Fruit fly (Drosophila melanogaster): ENCODE measurements around the gene CG17931.

CG17931 gene

DNA sequence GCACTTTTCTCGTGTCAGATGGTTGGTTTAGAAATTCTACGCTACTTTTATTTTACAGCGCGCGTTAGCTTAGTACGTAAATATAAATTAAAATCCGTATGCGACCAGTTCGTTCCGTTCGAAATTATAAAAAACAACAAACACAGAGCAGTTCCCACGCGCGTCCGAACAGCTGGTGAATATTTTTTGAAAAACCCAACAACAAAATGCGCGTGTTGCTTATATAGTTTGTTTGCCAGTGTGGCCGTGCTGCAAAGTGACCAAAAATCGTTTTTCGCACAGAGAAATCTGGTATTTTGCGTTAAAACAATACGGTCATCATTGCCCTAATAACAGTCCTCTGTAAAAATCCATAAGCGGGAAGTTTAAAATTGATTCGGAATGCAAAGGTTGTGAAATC is 20.9 kb downstream of the CG17931 start (continued):
- TF ChIP-seq ap (GFP tag; IDR thresholded peaks at IDR 0.05) (no peak), NC2β (GFP tag; optimal IDR thresholded peaks at IDR 0.05) (peak; percentile 87), Lim3 (GFP tag; IDR thresholded peaks at IDR 0.05) (no peak), pita (GFP tag; optimal IDR thresholded peaks at IDR 0.05) (no peak), CG11560 (tag; IDR thresholded peaks at IDR 0.05) (no peak), nau (GFP tag; optimal IDR thresholded peaks at IDR 0.05) (no peak), Fer2 (tag; optimal IDR thresholded peaks at IDR 0.05) (no peak), HmgD (GFP tag; optimal IDR thresholded peaks at IDR 0.05) (no peak), Neu2 (GFP tag; optimal IDR thresholded peaks at IDR 0.05; ENCODE audit: borderline replicate concordance) (no peak), CG10654 (GFP tag; optimal IDR thresholded peaks at IDR 0.05) (no peak), wor (GFP tag; IDR thresholded peaks at IDR 0.05) (no peak), Rfx (GFP tag; IDR thresholded peaks at IDR 0.05) (no peak), gcm (GFP tag; optimal IDR thresholded peaks at IDR 0.05) (no peak), Dll (GFP tag; IDR thresholded peaks at IDR 0.05; ENCODE audit: partially characterized antibody) (0 out of 4 replicates have a peak, but pooled peaks have one; percentile 19), CG8290 (GFP tag; optimal IDR thresholded peaks at IDR 0.05) (no peak), CG8290 (tag; optimal IDR thresholded peaks at IDR 0.05) (peak in 1 of 2 experiments; percentile 62), gro (GFP tag; optimal IDR thresholded peaks at IDR 0.05) (peak; percentile 40), hkb (optimal IDR thresholded peaks at IDR 0.05) (no peak), hkb (GFP tag; IDR thresholded peaks at IDR 0.05) (no peak), emc (GFP tag; optimal IDR thresholded peaks at IDR 0.05) (no peak), Sry-β (GFP tag; optimal IDR thresholded peaks at IDR 0.05) (no peak), ems (GFP tag; optimal IDR thresholded peaks at IDR 0.05) (no peak), ro (GFP tag; IDR thresholded peaks at IDR 0.05) (no peak), CG8924 (tag; optimal IDR thresholded peaks at IDR 0.05) (peak; percentile 43), Bgb (GFP tag; IDR thresholded peaks at IDR 0.05; ENCODE audit: partially characterized antibody) (no peak; the same call in 1 of the 2 replicates), tin (GFP tag; optimal IDR thresholded peaks at IDR 0.05) (no peak), Atf6 (GFP tag; IDR thresholded peaks at IDR 0.05) (no peak), Blimp-1 (GFP tag; optimal IDR thresholded peaks at IDR 0.05) (no peak), Mes4 (GFP tag; optimal IDR thresholded peaks at IDR 0.05) (no peak), tap (tag; optimal IDR thresholded peaks at IDR 0.05) (peak; percentile 9), eyg (GFP tag; optimal IDR thresholded peaks at IDR 0.05) (no peak), Hr51 (GFP tag; optimal IDR thresholded peaks at IDR 0.05) (no peak), dati (GFP tag; IDR thresholded peaks at IDR 0.05) (no peak), Trl (optimal IDR thresholded peaks at IDR 0.05) (no peak), Trl (GFP tag; optimal IDR thresholded peaks at IDR 0.05) (no peak), chm (GFP tag; IDR thresholded peaks at IDR 0.05) (0 out of 2 replicates have a peak, but pooled peaks have one; percentile 34), maf-S (GFP tag; optimal IDR thresholded peaks at IDR 0.05) (peak; percentile 9), CG11723 (GFP tag; optimal IDR thresholded peaks at IDR 0.05) (no peak), Oli (tag; optimal IDR thresholded peaks at IDR 0.05) (no peak), Lpt (GFP tag; optimal IDR thresholded peaks at IDR 0.05) (no peak), vnd (GFP tag; IDR thresholded peaks at IDR 0.05; ENCODE audit: partially characterized antibody) (no peak), tx (GFP tag; optimal IDR thresholded peaks at IDR 0.05) (no peak), CG4617 (GFP tag; optimal IDR thresholded peaks at IDR 0.05; ENCODE audit: borderline replicate concordance) (no peak), sd (tag; optimal IDR thresholded peaks at IDR 0.05) (peak; percentile 44), CG1603 (tag; optimal IDR thresholded peaks at IDR 0.05) (peak; percentile 79), gcm2 (GFP tag; optimal IDR thresholded peaks at IDR 0.05) (no peak), lab (GFP tag; optimal IDR thresholded peaks at IDR 0.05) (no peak), CG18764 (GFP tag; optimal IDR thresholded peaks at IDR 0.05) (no peak), CG13894 (tag; optimal IDR thresholded peaks at IDR 0.05) (no peak), C15 (GFP tag; IDR thresholded peaks at IDR 0.05) (no peak), Mrtf (GFP tag; IDR thresholded peaks at IDR 0.05) (no peak), CG6175 (GFP tag; IDR thresholded peaks at IDR 0.05) (no peak), Dref (GFP tag; IDR thresholded peaks at IDR 0.05) (no peak)
